Worm (Caenorhabditis elegans) whole organism, mixed stage, embryonic: Measurements from ENCODE around the gene F13E9.13.

Source experiments
- cnd-1 ChIP-seq: fragments of 200-800 bp; sonication (Bioruptor generic); optimal IDR thresholded peaks from 2 replicates; lab custom pipeline; 2018; ENCODE audit warnings: mild to moderate bottlenecking, missing genetic modification characterization, missing compliant biosample characterization
- lin-32 ChIP-seq: fragments of 200-800 bp; sonication (Bioruptor generic); optimal IDR thresholded peaks from 2 replicates; lab custom pipeline; 2018; ENCODE audit warnings: mild to moderate bottlenecking, missing genetic modification characterization, missing compliant biosample characterization
- lsy-2 ChIP-seq: fragments of 150-350 bp; optimal IDR thresholded peaks from 2 replicates; lab custom pipeline; 2014; ENCODE audit warnings: missing biosample characterization, missing genetic modification characterization
- mab-5 ChIP-seq: fragments of 150-350 bp; optimal IDR thresholded peaks from 2 replicates; lab custom pipeline; 2014; ENCODE audit warnings: missing biosample characterization, missing genetic modification characterization
- nhr-76 ChIP-seq: sonication (generic microtip); optimal IDR thresholded peaks from 2 replicates; lab custom pipeline; 2017; ENCODE audit warnings: missing biosample characterization, missing genetic modification characterization
- pha-4 ChIP-seq: fragments of 150-350 bp; optimal IDR thresholded peaks from 2 replicates; lab custom pipeline; 2018; ENCODE audit warnings: missing biosample characterization, missing genetic modification reagents, missing genetic modification characterization
- unc-39 ChIP-seq: fragments of 150-350 bp; optimal IDR thresholded peaks from 2 replicates; lab custom pipeline; 2014; ENCODE audit warnings: missing biosample characterization, missing genetic modification characterization
- ztf-11 ChIP-seq: fragments of 150-350 bp; optimal IDR thresholded peaks from 2 replicates; lab custom pipeline; 2014; ENCODE audit warnings: missing biosample characterization, missing genetic modification characterization

ce11 chrIV:10851833-10852232 lies 29.5 kb upstream of the F13E9.13 start, which contains the start of gene T11G6.4:
- TF ChIP-seq lin-32 (GFP tag; lab: Kevin White, UChicago) = no peak
- TF ChIP-seq nhr-76 = no peak
- TF ChIP-seq pha-4 (tag; lab: Kevin White, UChicago) = no peak
- TF ChIP-seq unc-39 (tag; lab: Kevin White, UChicago) = no peak
- TF ChIP-seq mab-5 = no peak
- TF ChIP-seq lsy-2 (tag; lab: Kevin White, UChicago) = no peak
- no peak for TF ChIP-seq cnd-1 (tag; lab: Kevin White, UChicago)
- no peak for TF ChIP-seq ztf-11 (tag; lab: Kevin White, UChicago)
